Worm (Caenorhabditis elegans): Measurements from ENCODE around the gene C26B9.1.

- TF ChIP-seq dao-5 (tag; optimal IDR thresholded peaks at IDR 0.05): no peak
- no peak for TF ChIP-seq W03F9.2 (tag; optimal IDR thresholded peaks at IDR 0.05)
- no peak for TF ChIP-seq him-1 (tag; optimal IDR thresholded peaks at IDR 0.05)
These were observed 13.6 kb upstream of the C26B9.1 start for ce11 chrX:5330765-5331164.
